Worm (Caenorhabditis elegans) whole organism, late embryonic: Measurements from ENCODE around the gene F35F10.7.

Source experiments
- C08G9.2 ChIP-seq: sonication (generic microtip); optimal IDR thresholded peaks from 2 replicates; lab custom pipeline; 2016; ENCODE audit warnings: mild to moderate bottlenecking, missing genetic modification characterization, moderate library complexity, missing compliant biosample characterization
- F13H6.1 ChIP-seq: sonication (generic microtip); optimal IDR thresholded peaks from 2 replicates; lab custom pipeline; 2016; ENCODE audit warnings: missing genetic modification characterization, missing compliant biosample characterization
- K02D7.2 ChIP-seq: sonication (generic microtip); optimal IDR thresholded peaks from 2 replicates; lab custom pipeline; 2017; ENCODE audit warnings: mild to moderate bottlenecking, missing genetic modification characterization, missing compliant biosample characterization
- K09A11.1 ChIP-seq: sonication (generic microtip); optimal IDR thresholded peaks from 2 replicates; lab custom pipeline; 2017; ENCODE audit warnings: antibody characterized with exemption, mild to moderate bottlenecking, missing genetic modification characterization, missing compliant biosample characterization; ENCODE audit not compliant: insufficient read depth
- Y22D7AL.16 ChIP-seq: sonication (generic microtip); optimal IDR thresholded peaks from 2 replicates; lab custom pipeline; 2016; ENCODE audit warnings: missing genetic modification characterization, missing compliant biosample characterization
- ahr-1 ChIP-seq: sonication (generic microtip); optimal IDR thresholded peaks from 2 replicates; lab custom pipeline; 2016; ENCODE audit warnings: missing genetic modification characterization, missing compliant biosample characterization
- ceh-19 ChIP-seq: fragments of 200-800 bp; sonication (Bioruptor generic); optimal IDR thresholded peaks from 2 replicates; lab custom pipeline; 2018; ENCODE audit warnings: mild to moderate bottlenecking, missing genetic modification characterization, missing compliant biosample characterization
- ceh-2 ChIP-seq: sonication (generic microtip); optimal IDR thresholded peaks from 2 replicates; lab custom pipeline; 2016; ENCODE audit warnings: missing genotype, missing genetic modification characterization, missing compliant biosample characterization
- ceh-22 ChIP-seq: sonication (generic microtip); optimal IDR thresholded peaks from 2 replicates; lab custom pipeline; 2017; ENCODE audit warnings: missing biosample characterization, missing genetic modification characterization
- ceh-24 ChIP-seq: sonication (generic microtip); optimal IDR thresholded peaks from 2 replicates; lab custom pipeline; 2016; ENCODE audit warnings: mild to moderate bottlenecking, missing genetic modification characterization, missing compliant biosample characterization
- ceh-30 ChIP-seq: fragments of 150-350 bp; optimal IDR thresholded peaks from 2 replicates; lab custom pipeline; 2014; ENCODE audit warnings: missing biosample characterization, missing genetic modification characterization
- ceh-45 ChIP-seq: fragments of 200-800 bp; sonication (Bioruptor generic); IDR thresholded peaks from 2 replicates; pipeline ENCODE4 v1.3.6; 2022; ENCODE audit warnings: missing genetic modification reagents, missing genetic modification characterization, missing compliant biosample characterization
- ceh-48 ChIP-seq: sonication (generic microtip); optimal IDR thresholded peaks from 2 replicates; lab custom pipeline; 2016; ENCODE audit warnings: missing genetic modification characterization, inconsistent platforms, missing compliant biosample characterization
- ceh-9 ChIP-seq: sonication (generic microtip); optimal IDR thresholded peaks from 2 replicates; lab custom pipeline; 2016; ENCODE audit warnings: mild to moderate bottlenecking, missing genetic modification characterization, inconsistent platforms, missing compliant biosample characterization
- dmd-4 ChIP-seq: sonication (generic microtip); optimal IDR thresholded peaks from 2 replicates; lab custom pipeline; 2016; ENCODE audit warnings: borderline replicate concordance, missing genetic modification characterization, missing compliant biosample characterization
- dve-1 ChIP-seq: sonication (generic microtip); optimal IDR thresholded peaks from 2 replicates; lab custom pipeline; 2017; ENCODE audit warnings: antibody characterized with exemption, mild to moderate bottlenecking, missing genetic modification characterization, missing compliant biosample characterization
- ets-4 ChIP-seq: sonication (generic microtip); optimal IDR thresholded peaks from 2 replicates; lab custom pipeline; 2016; ENCODE audit warnings: missing genetic modification characterization, missing compliant biosample characterization
- eyg-1 ChIP-seq: sonication (generic microtip); optimal IDR thresholded peaks from 2 replicates; lab custom pipeline; 2016; ENCODE audit warnings: missing genotype, missing genetic modification characterization, missing compliant biosample characterization
- fax-1 ChIP-seq: sonication (generic microtip); optimal IDR thresholded peaks from 2 replicates; lab custom pipeline; 2016; ENCODE audit warnings: missing genotype, missing genetic modification characterization, missing compliant biosample characterization
- fkh-6 ChIP-seq: sonication (generic microtip); optimal IDR thresholded peaks from 2 replicates; lab custom pipeline; 2016; ENCODE audit warnings: missing genetic modification characterization, missing compliant biosample characterization
- hlh-30 ChIP-seq: sonication (generic microtip); optimal IDR thresholded peaks from 2 replicates; lab custom pipeline; 2017; ENCODE audit warnings: antibody characterized with exemption, missing genetic modification characterization, missing compliant biosample characterization; ENCODE audit not compliant: insufficient read depth
- hlh-8 ChIP-seq: sonication (generic microtip); optimal IDR thresholded peaks from 2 replicates; lab custom pipeline; 2016; ENCODE audit warnings: missing genotype, missing genetic modification characterization, missing compliant biosample characterization
- lim-6 ChIP-seq: sonication (generic microtip); optimal IDR thresholded peaks from 2 replicates; lab custom pipeline; 2016; ENCODE audit warnings: missing genetic modification characterization, missing compliant biosample characterization
- lin-11 ChIP-seq: fragments of 200-800 bp; sonication (Bioruptor generic); optimal IDR thresholded peaks from 2 replicates; lab custom pipeline; 2018; ENCODE audit warnings: mild to moderate bottlenecking, missing genetic modification characterization, missing compliant biosample characterization
- mec-3 ChIP-seq: sonication (generic microtip); optimal IDR thresholded peaks from 2 replicates; lab custom pipeline; 2016; ENCODE audit warnings: borderline replicate concordance, missing genetic modification characterization, missing compliant biosample characterization
- nfya-1 ChIP-seq: sonication (generic microtip); optimal IDR thresholded peaks from 2 replicates; lab custom pipeline; 2017; ENCODE audit warnings: missing genetic modification characterization, mild to moderate bottlenecking, missing compliant biosample characterization, antibody characterized with exemption, moderate library complexity
- npax-4 ChIP-seq: sonication (generic microtip); optimal IDR thresholded peaks from 2 replicates; lab custom pipeline; 2016; ENCODE audit warnings: missing genetic modification characterization, missing compliant biosample characterization
- pag-3 ChIP-seq: sonication (generic microtip); optimal IDR thresholded peaks from 2 replicates; lab custom pipeline; 2016; ENCODE audit warnings: missing compliant biosample characterization, missing genetic modification characterization, borderline replicate concordance
- pax-1 ChIP-seq: fragments of 150-350 bp; optimal IDR thresholded peaks from 2 replicates; lab custom pipeline; 2014; ENCODE audit warnings: missing biosample characterization, missing genetic modification characterization
- pqm-1 ChIP-seq: sonication (generic microtip); optimal IDR thresholded peaks from 2 replicates; lab custom pipeline; 2016; ENCODE audit warnings: missing genetic modification characterization, missing compliant biosample characterization
- ref-2 ChIP-seq: sonication (generic microtip); optimal IDR thresholded peaks from 2 replicates; lab custom pipeline; 2016; ENCODE audit warnings: missing genetic modification characterization, missing compliant biosample characterization
- sdc-2 ChIP-seq: sonication (generic microtip); optimal IDR thresholded peaks from 2 replicates; lab custom pipeline; 2016; ENCODE audit warnings: missing genotype, missing genetic modification characterization, missing compliant biosample characterization
- sox-4 ChIP-seq: sonication (generic microtip); optimal IDR thresholded peaks from 2 replicates; lab custom pipeline; 2017; ENCODE audit warnings: mild to moderate bottlenecking, missing genetic modification characterization, inconsistent platforms, missing compliant biosample characterization
- syd-9 ChIP-seq: sonication (generic microtip); optimal IDR thresholded peaks from 2 replicates; lab custom pipeline; 2016; ENCODE audit warnings: mild to moderate bottlenecking, missing genetic modification characterization, moderate library complexity, missing compliant biosample characterization
- tbx-7 ChIP-seq: sonication (generic microtip); optimal IDR thresholded peaks from 2 replicates; lab custom pipeline; 2016; ENCODE audit warnings: missing genotype, missing genetic modification characterization, missing compliant biosample characterization
- unc-42 ChIP-seq: sonication (generic microtip); optimal IDR thresholded peaks from 2 replicates; lab custom pipeline; 2016; ENCODE audit warnings: missing genotype, missing genetic modification characterization, missing compliant biosample characterization
- unc-55 ChIP-seq: sonication (generic microtip); optimal IDR thresholded peaks from 2 replicates; lab custom pipeline; 2017; ENCODE audit warnings: missing biosample characterization, missing genetic modification reagents, missing genetic modification characterization
- unc-86 ChIP-seq: sonication (generic microtip); optimal IDR thresholded peaks from 2 replicates; lab custom pipeline; 2016; ENCODE audit warnings: missing genetic modification characterization, missing compliant biosample characterization
- zip-5 ChIP-seq: sonication (generic microtip); optimal IDR thresholded peaks from 2 replicates; lab custom pipeline; 2016; ENCODE audit warnings: missing genetic modification characterization, missing compliant biosample characterization

F35F10.7 gene

ce11 chrV:3257277-3257676 is 30.0 kb downstream of the F35F10.7 start, which contains the start of gene T28A11.22:
T28A11.22 (plus strand) TSS chrV:3257577.
- TF ChIP-seq unc-86 (tag; lab: Kevin White, UChicago) (no peak), ets-4 (tag; lab: Kevin White, UChicago) (no peak), ceh-48 (tag; lab: Kevin White, UChicago) (no peak), dve-1 (tag; lab: Kevin White, UChicago) (no peak), nfya-1 (tag; lab: Kevin White, UChicago) (no peak), eyg-1 (tag; lab: Kevin White, UChicago) (no peak)

- TF ChIP-seq ceh-24, result no peak
- no peak for TF ChIP-seq F13H6.1
- peak; percentile 37 for TF ChIP-seq hlh-30 (tag; lab: Kevin White, UChicago)
- no peak for TF ChIP-seq zip-5 (tag; lab: Kevin White, UChicago)
- no peak for TF ChIP-seq unc-55 (GFP tag; lab: Kevin White, UChicago)
- TF ChIP-seq ceh-48 (tag; lab: Kevin White, UChicago), result no peak
- no peak for TF ChIP-seq pax-1
- peak; percentile 30 for TF ChIP-seq hlh-8 (tag; lab: Kevin White, UChicago)
- TF ChIP-seq npax-4 (tag; lab: Kevin White, UChicago), result no peak
- TF ChIP-seq eyg-1 (tag; lab: Kevin White, UChicago), result no peak
These were observed 30.4 kb downstream of the F35F10.7 start for ce11 chrV:3256809-3257208.

ce11 chrV:3256051-3256450 is 31.2 kb downstream of the F35F10.7 start, which contains the start of gene srt-63:
srt-63 (minus strand) TSS chrV:3256151.
- TF ChIP-seq ceh-45 (GFP tag; lab: Robert Waterston, UW) (no peak), ceh-22 (tag; lab: Kevin White, UChicago) (no peak), syd-9 (tag; lab: Kevin White, UChicago) (no peak), ref-2 (tag; lab: Kevin White, UChicago) (no peak), pag-3 (no peak), unc-86 (tag; lab: Kevin White, UChicago) (no peak), mec-3 (tag; lab: Kevin White, UChicago) (no peak), C08G9.2 (tag; lab: Kevin White, UChicago) (no peak), ceh-19 (GFP tag; lab: Kevin White, UChicago) (no peak), K02D7.2 (tag; lab: Kevin White, UChicago) (no peak), sox-4 (tag; lab: Kevin White, UChicago) (no peak), lin-11 (tag; lab: Kevin White, UChicago) (no peak), fax-1 (tag; lab: Kevin White, UChicago) (no peak), ceh-9 (tag; lab: Kevin White, UChicago) (no peak), eyg-1 (tag; lab: Kevin White, UChicago) (no peak), sdc-2 (tag; lab: Kevin White, UChicago) (no peak), unc-55 (GFP tag; lab: Kevin White, UChicago) (no peak), lim-6 (tag; lab: Kevin White, UChicago) (no peak)

- TF ChIP-seq tbx-7 (tag; lab: Kevin White, UChicago), result no peak
- no peak for TF ChIP-seq Y22D7AL.16 (tag; lab: Kevin White, UChicago)
- TF ChIP-seq fkh-6 (tag; lab: Kevin White, UChicago), result no peak
- TF ChIP-seq ceh-9 (tag; lab: Kevin White, UChicago), result no peak
- TF ChIP-seq ceh-2 (tag; lab: Kevin White, UChicago), result no peak
- TF ChIP-seq pax-1, result no peak
- no peak for TF ChIP-seq ceh-30 (tag; lab: Kevin White, UChicago)
- TF ChIP-seq syd-9 (tag; lab: Kevin White, UChicago), result no peak
- no peak for TF ChIP-seq K02D7.2 (tag; lab: Kevin White, UChicago)
- no peak for TF ChIP-seq ceh-45 (GFP tag; lab: Robert Waterston, UW)
- TF ChIP-seq K09A11.1, result no peak
- TF ChIP-seq unc-86 (tag; lab: Kevin White, UChicago), result no peak
- no peak for TF ChIP-seq sdc-2 (tag; lab: Kevin White, UChicago)
- no peak for TF ChIP-seq F13H6.1
- TF ChIP-seq dmd-4 (tag; lab: Kevin White, UChicago), result no peak
- TF ChIP-seq ahr-1 (tag; lab: Kevin White, UChicago), result no peak
- no peak for TF ChIP-seq C08G9.2 (tag; lab: Kevin White, UChicago)
- no peak for TF ChIP-seq unc-42 (tag; lab: Kevin White, UChicago)
- TF ChIP-seq hlh-8 (tag; lab: Kevin White, UChicago), result no peak
- TF ChIP-seq pqm-1, result no peak
- TF ChIP-seq, all 69 proteins: peak for 0
These were observed 37.1 kb downstream of the F35F10.7 start, which contains the start of gene T28A11.13 for ce11 chrV:3250153-3250552. T28A11.13 (minus strand) TSS chrV:3250253.
